Worm (Caenorhabditis elegans) whole organism, young adult: ENCODE data around the gene sbsp-1.

Source experiments
- B0261.1 ChIP-seq: sonication (generic microtip); optimal IDR thresholded peaks from 2 replicates; lab custom pipeline; 2016; ENCODE audit warnings: mild to moderate bottlenecking, missing genetic modification characterization, moderate library complexity, missing compliant biosample characterization
- C17E4.6 ChIP-seq: fragments of 200-800 bp; sonication (Bioruptor generic); IDR thresholded peaks from 2 replicates; pipeline ENCODE4 v1.3.6; 2022; ENCODE audit warnings: missing genetic modification reagents, missing genetic modification characterization, missing compliant biosample characterization
- F37B4.10 ChIP-seq: fragments of 200-800 bp; sonication (Bioruptor generic); IDR thresholded peaks from 2 replicates; pipeline ENCODE4 v1.3.6; 2022; ENCODE audit warnings: missing genetic modification characterization, missing compliant biosample characterization
- F52B5.7 ChIP-seq: sonication (generic microtip); optimal IDR thresholded peaks from 2 replicates; lab custom pipeline; 2016; ENCODE audit warnings: mild to moderate bottlenecking, missing genetic modification characterization, missing compliant biosample characterization
- F57C9.4 ChIP-seq: sonication (generic microtip); optimal IDR thresholded peaks from 2 replicates; lab custom pipeline; 2017; ENCODE audit warnings: mild to moderate bottlenecking, missing genetic modification characterization, missing compliant biosample characterization
- K12H6.12 ChIP-seq: fragments of 200-800 bp; sonication (Bioruptor generic); optimal IDR thresholded peaks from 2 replicates; lab custom pipeline; 2018; ENCODE audit warnings: mild to moderate bottlenecking, missing genetic modification characterization, missing compliant biosample characterization
- T07F8.4 ChIP-seq: sonication (generic microtip); optimal IDR thresholded peaks from 2 replicates; lab custom pipeline; 2016; ENCODE audit warnings: mild to moderate bottlenecking, missing genetic modification characterization, moderate library complexity, missing compliant biosample characterization
- Y53F4B.3 ChIP-seq: fragments of 200-800 bp; sonication (Bioruptor generic); IDR thresholded peaks from 2 replicates; pipeline ENCODE4 v1.3.6; 2022; ENCODE audit warnings: missing genetic modification reagents, missing genetic modification characterization, missing compliant biosample characterization
- ZK185.1 ChIP-seq: sonication (generic microtip); optimal IDR thresholded peaks from 2 replicates; lab custom pipeline; 2016; ENCODE audit warnings: mild to moderate bottlenecking, missing genetic modification characterization, missing compliant biosample characterization; ENCODE audit not compliant: poor library complexity, severe bottlenecking
- aptf-3 ChIP-seq: fragments of 200-800 bp; sonication (Bioruptor generic); IDR thresholded peaks from 2 replicates; pipeline ENCODE4 v1.3.6; 2022; ENCODE audit warnings: missing genetic modification characterization, missing compliant biosample characterization
- attf-3 ChIP-seq: fragments of 200-800 bp; sonication (Bioruptor generic); conservative IDR thresholded peaks from 2 replicates; pipeline ENCODE4 v1.3.6; 2022; ENCODE audit warnings: missing genetic modification reagents, missing genetic modification characterization, missing compliant biosample characterization
- attf-6 ChIP-seq: fragments of 200-800 bp; sonication (Bioruptor generic); IDR thresholded peaks from 2 replicates; pipeline ENCODE4 v1.3.6; 2022; ENCODE audit warnings: missing genetic modification reagents, missing genetic modification characterization, missing compliant biosample characterization
- ccch-3 ChIP-seq: fragments of 200-800 bp; sonication (Bioruptor generic); optimal IDR thresholded peaks from 2 replicates; lab custom pipeline; 2018; ENCODE audit warnings: mild to moderate bottlenecking, missing genetic modification characterization, missing compliant biosample characterization
- ceh-100 ChIP-seq: fragments of 200-800 bp; sonication (Bioruptor generic); IDR thresholded peaks from 2 replicates; pipeline ENCODE4 v1.3.6; 2022; ENCODE audit warnings: missing genetic modification reagents, missing genetic modification characterization, missing compliant biosample characterization
- ceh-58 ChIP-seq: fragments of 200-800 bp; sonication (Bioruptor generic); IDR thresholded peaks from 2 replicates; pipeline ENCODE4 v1.3.6; 2022; ENCODE audit warnings: missing genetic modification characterization, missing compliant biosample characterization
- ceh-79 ChIP-seq: sonication (generic microtip); optimal IDR thresholded peaks from 2 replicates; lab custom pipeline; 2017; ENCODE audit warnings: mild to moderate bottlenecking, missing genetic modification characterization, missing compliant biosample characterization
- ceh-91 ChIP-seq: fragments of 200-800 bp; sonication (Bioruptor generic); IDR thresholded peaks from 2 replicates; pipeline ENCODE4 v1.3.6; 2022; ENCODE audit warnings: missing genetic modification reagents, missing genetic modification characterization, missing compliant biosample characterization
- chd-7 ChIP-seq: sonication (generic microtip); optimal IDR thresholded peaks from 2 replicates; lab custom pipeline; 2016; ENCODE audit warnings: mild to moderate bottlenecking, missing genetic modification characterization, moderate library complexity, missing compliant biosample characterization
- dox-1 ChIP-seq: fragments of 200-800 bp; sonication (Bioruptor generic); IDR thresholded peaks from 2 replicates; pipeline ENCODE4 v1.3.6; 2022; ENCODE audit warnings: missing genetic modification reagents, missing genetic modification characterization, missing compliant biosample characterization
- dpff-1 ChIP-seq: sonication (generic microtip); optimal IDR thresholded peaks from 2 replicates; lab custom pipeline; 2017; ENCODE audit warnings: mild to moderate bottlenecking, missing genetic modification characterization, missing compliant biosample characterization
- dpl-1 ChIP-seq: fragments of 150-350 bp; optimal IDR thresholded peaks from 2 replicates; lab custom pipeline; 2014; ENCODE audit warnings: missing biosample characterization, missing genetic modification reagents, missing genetic modification characterization
- egl-44 ChIP-seq: fragments of 200-800 bp; sonication (Bioruptor generic); IDR thresholded peaks from 2 replicates; pipeline ENCODE4 v1.3.6; 2022; ENCODE audit warnings: missing genetic modification reagents, missing genetic modification characterization, missing compliant biosample characterization
- ets-4 ChIP-seq: fragments of 200-800 bp; sonication (Bioruptor generic); optimal IDR thresholded peaks from 2 replicates; lab custom pipeline; 2018; ENCODE audit warnings: mild to moderate bottlenecking, missing genetic modification characterization, missing compliant biosample characterization
- fkh-3 ChIP-seq: sonication (generic microtip); optimal IDR thresholded peaks from 2 replicates; lab custom pipeline; 2016; ENCODE audit warnings: mild to moderate bottlenecking, missing genetic modification characterization, missing compliant biosample characterization
- him-1 ChIP-seq: sonication (generic microtip); optimal IDR thresholded peaks from 2 replicates; lab custom pipeline; 2016; ENCODE audit warnings: missing genotype, missing genetic modification reagents, missing genetic modification characterization, missing compliant biosample characterization
- hlh-12 ChIP-seq: sonication (generic microtip); optimal IDR thresholded peaks from 2 replicates; lab custom pipeline; 2016; ENCODE audit warnings: missing genetic modification characterization, missing compliant biosample characterization
- hmg-1.2 ChIP-seq: fragments of 200-800 bp; sonication (Bioruptor generic); IDR thresholded peaks from 2 replicates; pipeline ENCODE4 v1.3.6; 2022; ENCODE audit warnings: missing genetic modification reagents, missing genetic modification characterization, missing compliant biosample characterization
- hmg-20 ChIP-seq: fragments of 200-800 bp; sonication (Bioruptor generic); IDR thresholded peaks from 2 replicates; pipeline ENCODE4 v1.3.6; 2022; ENCODE audit warnings: missing genetic modification reagents, missing genetic modification characterization, missing compliant biosample characterization
- hrde-1 ChIP-seq: sonication (generic microtip); optimal IDR thresholded peaks from 2 replicates; lab custom pipeline; 2016; ENCODE audit warnings: missing genetic modification characterization, mild to moderate bottlenecking, missing compliant biosample characterization, moderate library complexity, missing genotype, missing genetic modification reagents, borderline replicate concordance
- hsf-1 ChIP-seq: fragments of 200-800 bp; sonication (Bioruptor generic); IDR thresholded peaks from 2 replicates; pipeline ENCODE4 v1.3.6; 2022; ENCODE audit warnings: missing genetic modification reagents, missing genetic modification characterization, missing compliant biosample characterization
- let-526 ChIP-seq: fragments of 200-800 bp; sonication (Bioruptor generic); IDR thresholded peaks from 2 replicates; pipeline ENCODE4 v1.3.6; 2022; ENCODE audit warnings: missing genetic modification reagents, missing genetic modification characterization, missing compliant biosample characterization
- lin-26 ChIP-seq: fragments of 200-800 bp; sonication (Bioruptor generic); IDR thresholded peaks from 2 replicates; pipeline ENCODE4 v1.3.6; 2022; ENCODE audit warnings: missing genetic modification reagents, missing genetic modification characterization, missing compliant biosample characterization
- lin-35 ChIP-seq, 3 experiments: fragments of 150-350 bp in 2 of 3; sonication (generic microtip) in 1 of 3; optimal IDR thresholded peaks; 2 replicates each; lab custom pipeline; 2014 to 2018; ENCODE audit warnings: missing biosample characterization in 3 of 3, missing genetic modification characterization in 3 of 3, missing genetic modification reagents in 3 of 3
- lsy-27 ChIP-seq: sonication (generic microtip); optimal IDR thresholded peaks from 2 replicates; lab custom pipeline; 2017; ENCODE audit warnings: missing genetic modification characterization, mild to moderate bottlenecking, missing compliant biosample characterization, antibody characterized with exemption, missing genotype, borderline replicate concordance; ENCODE audit not compliant: insufficient read depth
- madf-8 ChIP-seq: fragments of 200-800 bp; sonication (Bioruptor generic); conservative IDR thresholded peaks from 2 replicates; pipeline ENCODE4 v1.3.6; 2022; ENCODE audit warnings: missing genetic modification reagents, missing genetic modification characterization, missing compliant biosample characterization
- mcd-1 ChIP-seq: fragments of 200-800 bp; sonication (Bioruptor generic); IDR thresholded peaks from 2 replicates; pipeline ENCODE4 v1.3.6; 2022; ENCODE audit warnings: missing genetic modification reagents, missing genetic modification characterization, missing compliant biosample characterization
- mes-4 ChIP-seq: sonication (generic microtip); optimal IDR thresholded peaks from 2 replicates; lab custom pipeline; 2016; ENCODE audit warnings: missing genotype, missing genetic modification characterization, missing compliant biosample characterization
- nhr-120 ChIP-seq: fragments of 200-800 bp; sonication (Bioruptor generic); IDR thresholded peaks from 2 replicates; pipeline ENCODE4 v1.3.6; 2022; ENCODE audit warnings: missing genetic modification characterization, missing compliant biosample characterization
- nhr-179 ChIP-seq: sonication (generic microtip); optimal IDR thresholded peaks from 2 replicates; lab custom pipeline; 2016; ENCODE audit warnings: mild to moderate bottlenecking, missing genetic modification characterization, missing compliant biosample characterization
- pbrm-1 ChIP-seq: fragments of 200-800 bp; sonication (Bioruptor generic); IDR thresholded peaks from 2 replicates; pipeline ENCODE4 v1.3.6; 2022; ENCODE audit warnings: missing genetic modification reagents, missing genetic modification characterization, missing compliant biosample characterization
- rpc-1 ChIP-seq, 2 experiments: fragments of 150-350 bp in 1 of 2; sonication (generic microtip) in 1 of 2; optimal IDR thresholded peaks; 2 replicates each; lab custom pipeline; 2014 to 2018; ENCODE audit warnings: missing biosample characterization in 1 of 2, missing genetic modification characterization in 1 of 2, missing genetic modification reagents in 1 of 2, missing genotype in 1 of 2
- sdz-38 ChIP-seq: sonication (generic microtip); optimal IDR thresholded peaks from 2 replicates; lab custom pipeline; 2016; ENCODE audit warnings: missing genotype, missing genetic modification characterization, missing compliant biosample characterization
- snpc-3.4 ChIP-seq: sonication (generic microtip); optimal IDR thresholded peaks from 2 replicates; lab custom pipeline; 2017; ENCODE audit warnings: missing genetic modification characterization, mild to moderate bottlenecking, missing compliant biosample characterization, antibody characterized with exemption, moderate library complexity, missing genotype, missing genetic modification reagents
- somi-1 ChIP-seq: fragments of 200-800 bp; sonication (Bioruptor generic); optimal IDR thresholded peaks from 2 replicates; lab custom pipeline; 2018; ENCODE audit warnings: mild to moderate bottlenecking, missing genetic modification characterization, missing compliant biosample characterization
- ztf-28 ChIP-seq: fragments of 200-800 bp; sonication (Bioruptor generic); IDR thresholded peaks from 2 replicates; pipeline ENCODE4 v1.3.6; 2022; ENCODE audit warnings: missing genetic modification reagents, missing genetic modification characterization, missing compliant biosample characterization
- ztf-3 ChIP-seq: fragments of 200-800 bp; sonication (Bioruptor generic); optimal IDR thresholded peaks from 2 replicates; lab custom pipeline; 2018; ENCODE audit warnings: mild to moderate bottlenecking, missing genetic modification characterization, missing compliant biosample characterization

sbsp-1 gene

DNA sequence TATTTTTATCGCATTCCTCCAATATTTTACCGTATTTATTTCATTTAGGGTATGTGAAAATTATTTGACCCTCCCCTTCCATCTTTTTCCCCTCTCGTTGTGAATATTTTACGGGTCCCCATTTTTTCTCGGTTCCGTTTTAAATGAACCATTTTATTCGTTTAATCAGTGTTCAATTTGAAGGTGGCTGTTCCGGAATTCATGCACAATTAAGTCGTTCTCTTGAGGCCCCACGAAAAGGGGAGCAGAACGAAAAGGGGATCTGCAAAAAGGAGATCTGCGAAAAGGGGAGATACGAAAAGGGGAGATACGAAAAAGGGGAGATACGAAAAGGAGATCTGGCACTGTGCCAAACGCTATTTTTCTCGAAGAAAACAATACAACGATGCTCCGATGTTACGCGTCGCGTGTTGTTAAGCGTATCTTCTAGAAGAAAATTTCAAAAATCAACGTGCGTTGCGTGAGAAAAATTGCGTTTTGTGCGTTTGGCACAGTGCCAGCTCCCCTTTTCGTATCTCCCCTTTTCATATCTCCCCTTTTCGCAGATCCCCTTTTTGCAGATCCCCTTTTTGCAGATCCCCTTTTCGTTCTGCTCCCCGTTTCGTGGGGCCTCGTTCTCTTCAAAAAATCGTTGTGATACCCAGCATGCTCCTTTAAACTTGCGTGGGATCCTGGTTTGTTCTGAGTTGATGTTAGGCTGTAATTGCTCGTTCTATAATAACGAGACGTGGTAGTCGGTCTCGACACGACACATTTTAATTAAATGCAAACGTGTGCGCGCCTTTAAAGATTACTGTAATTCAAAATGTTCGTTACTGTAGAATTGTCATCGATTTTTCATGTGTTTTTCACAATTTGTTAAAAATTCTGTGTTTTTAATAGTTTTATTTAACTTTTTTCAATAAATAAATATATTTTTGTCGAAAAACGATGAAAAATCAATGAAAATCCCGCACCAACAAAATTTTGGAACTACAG lies 21.6 kb upstream of the sbsp-1 start (continued):
- TF ChIP-seq lsy-27 (tag; lab: Kevin White, UChicago) (no peak), pbrm-1 (GFP tag; lab: Robert Waterston, UW) (peak; percentile 67; the same call in 1 of the 2 replicates), hsf-1 (GFP tag; lab: Robert Waterston, UW) (peak; percentile 96), snpc-3.4 (no peak), egl-44 (GFP tag; lab: Robert Waterston, UW) (peak; percentile 69), fkh-3 (no peak), aptf-3 (peak; percentile 80; the same call in 1 of the 2 replicates), hmg-20 (GFP tag; lab: Robert Waterston, UW) (no peak), lin-35 (GFP tag; optimal IDR thresholded peaks at IDR 0.05; lab: Kevin White, UChicago) (peak in 1 of 3 experiments; percentile 3), ceh-58 (GFP tag; lab: Robert Waterston, UW) (peak; percentile 93), him-1 (tag; lab: Kevin White, UChicago) (peak; percentile 56), hlh-12 (tag; lab: Kevin White, UChicago) (no peak), F57C9.4 (tag; lab: Kevin White, UChicago) (no peak), dpff-1 (tag; lab: Kevin White, UChicago) (no peak), somi-1 (GFP tag; lab: Kevin White, UChicago) (no peak), ets-4 (GFP tag; lab: Kevin White, UChicago) (no peak), dpl-1 (no peak), attf-3 (GFP tag; lab: Robert Waterston, UW) (peak; percentile 74), mcd-1 (peak; percentile 55), let-526 (GFP tag; lab: Robert Waterston, UW) (no peak), ceh-79 (no peak), madf-8 (GFP tag; lab: Robert Waterston, UW) (peak; percentile 58), chd-7 (tag; lab: Kevin White, UChicago) (no peak), B0261.1 (tag; lab: Kevin White, UChicago) (no peak), ccch-3 (no peak), attf-6 (GFP tag; lab: Robert Waterston, UW) (peak; percentile 91), nhr-179 (tag; lab: Kevin White, UChicago) (no peak), hrde-1 (tag; lab: Kevin White, UChicago) (peak; percentile 68), F37B4.10 (GFP tag; lab: Robert Waterston, UW) (0 out of 2 replicates have a peak, but pooled peaks have one; percentile 29), nhr-120 (no peak), C17E4.6 (GFP tag; lab: Robert Waterston, UW) (peak; percentile 92), ZK185.1 (tag; lab: Kevin White, UChicago) (no peak), sdz-38 (tag; lab: Kevin White, UChicago) (no peak), F52B5.7 (tag; lab: Kevin White, UChicago) (peak; percentile 28), hmg-1.2 (GFP tag; lab: Robert Waterston, UW) (peak; percentile 62), ztf-3 (GFP tag; lab: Kevin White, UChicago) (no peak), dox-1 (GFP tag; lab: Robert Waterston, UW) (peak; percentile 69), mes-4 (no peak), ceh-100 (GFP tag; lab: Robert Waterston, UW) (peak; percentile 92), K12H6.12 (tag; lab: Kevin White, UChicago) (peak; percentile 12), ceh-91 (GFP tag; lab: Robert Waterston, UW) (0 out of 2 replicates have a peak, but pooled peaks have one; percentile 60), lin-26 (GFP tag; lab: Robert Waterston, UW) (peak; percentile 91), T07F8.4 (tag; lab: Kevin White, UChicago) (no peak), rpc-1 (optimal IDR thresholded peaks at IDR 0.05; lab: Kevin White, UChicago) (no peak), rpc-1 (tag; optimal IDR thresholded peaks at IDR 0.05; lab: Kevin White, UChicago) (no peak), ztf-28 (GFP tag; lab: Robert Waterston, UW) (peak; percentile 9; the same call in 1 of the 2 replicates), Y53F4B.3 (GFP tag; lab: Robert Waterston, UW) (peak; percentile 86)
